Fruit fly (Drosophila melanogaster) whole organism, pupa: Measurements from ENCODE around the gene CG3534.

Source experiments
- CG10348 ChIP-seq: fragments of 200-800 bp; sonication (Bioruptor generic); IDR thresholded peaks from 2 replicates; pipeline ENCODE4 v1.3.6; 2022; ENCODE audit warnings: missing biosample characterization, missing genetic modification characterization
- CG12605 ChIP-seq: fragments of 200-800 bp; sonication (Bioruptor generic); IDR thresholded peaks from 2 replicates; pipeline ENCODE4 v1.3.6; 2022; ENCODE audit warnings: missing biosample characterization, missing genetic modification characterization
- CG13204 ChIP-seq: fragments of 200-800 bp; sonication (Bioruptor generic); optimal IDR thresholded peaks from 2 replicates; lab custom pipeline; 2018; ENCODE audit warnings: missing biosample characterization, mild to moderate bottlenecking, missing genetic modification characterization, moderate library complexity
- CG14655 ChIP-seq: fragments of 200-800 bp; sonication (Bioruptor generic); optimal IDR thresholded peaks from 3 replicates; lab custom pipeline; 2017; ENCODE audit warnings: mild to moderate bottlenecking, missing biosample characterization, missing genetic modification reagents, missing genetic modification characterization
- CG15710 ChIP-seq: fragments of 200-800 bp; sonication (Bioruptor generic); optimal IDR thresholded peaks from 2 replicates; lab custom pipeline; 2018; ENCODE audit warnings: missing biosample characterization, mild to moderate bottlenecking, missing genetic modification characterization, moderate library complexity
- CG17806 ChIP-seq: fragments of 200-800 bp; sonication (Bioruptor generic); optimal IDR thresholded peaks from 2 replicates; lab custom pipeline; 2018; ENCODE audit warnings: missing biosample characterization, mild to moderate bottlenecking, missing genetic modification characterization, moderate library complexity
- CG32121 ChIP-seq: fragments of 200-800 bp; sonication (Bioruptor generic); IDR thresholded peaks from 2 replicates; pipeline ENCODE4 v1.3.6; 2022; ENCODE audit warnings: missing biosample characterization, missing genetic modification characterization
- CG34367 ChIP-seq: fragments of 200-800 bp; sonication (Bioruptor generic); optimal IDR thresholded peaks from 2 replicates; lab custom pipeline; 2018; ENCODE audit warnings: missing biosample characterization, mild to moderate bottlenecking, missing genetic modification characterization
- CG4496 ChIP-seq: fragments of 200-800 bp; sonication (Bioruptor generic); IDR thresholded peaks from 3 replicates; pipeline ENCODE4 v1.3.6; 2022; ENCODE audit warnings: missing biosample characterization, missing genetic modification characterization
- CG8159 ChIP-seq: fragments of 200-800 bp; sonication (Bioruptor generic); optimal IDR thresholded peaks from 3 replicates; lab custom pipeline; 2018; ENCODE audit warnings: missing biosample characterization, mild to moderate bottlenecking, missing genetic modification characterization, moderate library complexity
- CG8301 ChIP-seq: fragments of 200-800 bp; sonication (Bioruptor generic); optimal IDR thresholded peaks from 2 replicates; lab custom pipeline; 2018; ENCODE audit warnings: missing biosample characterization, mild to moderate bottlenecking, missing genetic modification characterization
- CG9948 ChIP-seq: fragments of 200-800 bp; sonication (Bioruptor generic); optimal IDR thresholded peaks from 2 replicates; lab custom pipeline; 2018; ENCODE audit warnings: missing biosample characterization, mild to moderate bottlenecking, missing genetic modification characterization, moderate library complexity
- D1 ChIP-seq: fragments of 200-800 bp; sonication (Bioruptor generic); optimal IDR thresholded peaks from 2 replicates; lab custom pipeline; 2018; ENCODE audit warnings: missing biosample characterization, mild to moderate bottlenecking, missing genetic modification characterization, moderate library complexity
- EcR ChIP-seq: fragments of 200-800 bp; sonication (Bioruptor generic); optimal IDR thresholded peaks from 3 replicates; lab custom pipeline; 2019; ENCODE audit warnings: missing biosample characterization, missing genetic modification characterization, mild to moderate bottlenecking, moderate library complexity, missing genetic modification reagents
- Ets98B ChIP-seq: fragments of 200-800 bp; sonication (Bioruptor generic); IDR thresholded peaks from 2 replicates; pipeline ENCODE4 v1.3.6; 2022; ENCODE audit warnings: missing biosample characterization, missing genetic modification characterization
- Pif1A ChIP-seq: fragments of 200-800 bp; sonication (Bioruptor generic); optimal IDR thresholded peaks from 3 replicates; lab custom pipeline; 2016; ENCODE audit warnings: missing biosample characterization, missing genetic modification characterization
- Pif1B ChIP-seq: fragments of 200-800 bp; sonication (Bioruptor generic); optimal IDR thresholded peaks from 3 replicates; lab custom pipeline; 2016; ENCODE audit warnings: missing biosample characterization, missing genetic modification characterization
- Snoo ChIP-seq: fragments of 200-800 bp; sonication (Bioruptor generic); optimal IDR thresholded peaks from 3 replicates; lab custom pipeline; 2017; ENCODE audit warnings: missing biosample characterization, mild to moderate bottlenecking, missing genetic modification characterization, inconsistent platforms
- fd96Ca ChIP-seq: fragments of 200-800 bp; sonication (Bioruptor generic); IDR thresholded peaks from 3 replicates; pipeline ENCODE4 v1.3.6; 2022; ENCODE audit warnings: missing biosample characterization, missing genetic modification characterization
- gl ChIP-seq: fragments of 200-800 bp; sonication (Bioruptor generic); optimal IDR thresholded peaks from 2 replicates; lab custom pipeline; 2018; ENCODE audit warnings: missing biosample characterization, mild to moderate bottlenecking, missing genetic modification characterization
- rn ChIP-seq: fragments of 200-800 bp; sonication (Bioruptor generic); IDR thresholded peaks from 2 replicates; pipeline ENCODE4 v1.3.6; 2022; ENCODE audit warnings: missing biosample characterization, missing genetic modification characterization

The CG3534 gene

DNA sequence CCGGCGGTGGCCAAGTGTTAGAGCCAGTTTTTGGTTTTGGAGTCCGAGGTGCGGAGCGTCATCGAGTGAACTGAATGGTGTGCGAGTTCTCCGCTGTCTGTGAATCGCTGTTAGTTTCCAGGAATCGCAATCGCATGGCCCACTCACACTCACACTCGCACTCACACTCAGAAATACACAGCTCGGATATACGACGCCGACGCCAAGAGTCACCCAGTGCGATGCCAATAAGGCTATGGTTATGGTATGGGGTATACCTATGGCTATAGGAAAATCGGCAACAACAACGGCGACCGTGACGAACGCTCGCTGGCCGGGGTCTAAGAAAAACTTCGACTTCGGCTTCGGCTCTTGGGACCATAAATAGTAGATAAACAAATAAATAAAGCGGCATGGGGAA is 24.1 kb upstream of the CG3534 start, which contains the start of gene Abd-B:
Gene Abd-B (minus strand): TSS at position 101 of the 400 bp plus-strand sequence.
- TF ChIP-seq D1 = no peak
- TF ChIP-seq CG10348 (GFP tag; lab: Robert Waterston, UW) = no peak
- TF ChIP-seq CG12605 (GFP tag; lab: Robert Waterston, UW) = no peak
- TF ChIP-seq Pif1B = no peak
- TF ChIP-seq Pif1A = no peak
- TF ChIP-seq fd96Ca (GFP tag; lab: Robert Waterston, UW) = no peak
- TF ChIP-seq, all 21 proteins: peak for 0

DNA sequence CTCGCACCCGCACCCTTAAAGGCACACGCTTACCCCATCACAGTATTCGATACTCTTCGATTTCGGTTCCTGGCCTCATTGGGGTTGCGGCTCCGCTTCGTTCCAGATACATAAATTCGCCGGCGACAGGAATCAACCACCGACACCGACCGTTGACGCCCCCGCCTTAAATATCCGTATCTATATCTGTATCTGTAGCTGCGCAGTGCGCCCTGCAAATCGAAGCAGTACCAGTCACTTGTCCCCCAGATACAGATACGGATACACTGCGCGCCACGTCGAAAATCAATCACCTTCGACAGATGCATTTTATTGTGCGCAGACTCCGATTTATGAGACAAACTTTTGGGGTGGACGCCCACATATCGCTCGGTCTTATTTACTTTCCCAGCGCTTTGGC is 23.7 kb upstream of the CG3534 start:
- TF ChIP-seq CG15710 (no peak), Pif1A (no peak), CG14655 (no peak), gl (tag; lab: Kevin White, UChicago) (no peak), CG8301 (tag; lab: Kevin White, UChicago) (no peak), CG10348 (GFP tag; lab: Robert Waterston, UW) (no peak), CG17806 (tag; lab: Kevin White, UChicago) (no peak), EcR (GFP tag; lab: Kevin White, UChicago) (no peak), CG8159 (tag; lab: Kevin White, UChicago) (no peak), Snoo (tag; lab: Kevin White, UChicago) (no peak), CG34367 (tag; lab: Kevin White, UChicago) (no peak), Ets98B (GFP tag; lab: Robert Waterston, UW) (no peak), Pif1B (no peak), CG12605 (GFP tag; lab: Robert Waterston, UW) (no peak), CG9948 (tag; lab: Kevin White, UChicago) (no peak), CG32121 (GFP tag; lab: Robert Waterston, UW) (no peak), CG13204 (GFP tag; lab: Kevin White, UChicago) (no peak), fd96Ca (GFP tag; lab: Robert Waterston, UW) (no peak)

DNA sequence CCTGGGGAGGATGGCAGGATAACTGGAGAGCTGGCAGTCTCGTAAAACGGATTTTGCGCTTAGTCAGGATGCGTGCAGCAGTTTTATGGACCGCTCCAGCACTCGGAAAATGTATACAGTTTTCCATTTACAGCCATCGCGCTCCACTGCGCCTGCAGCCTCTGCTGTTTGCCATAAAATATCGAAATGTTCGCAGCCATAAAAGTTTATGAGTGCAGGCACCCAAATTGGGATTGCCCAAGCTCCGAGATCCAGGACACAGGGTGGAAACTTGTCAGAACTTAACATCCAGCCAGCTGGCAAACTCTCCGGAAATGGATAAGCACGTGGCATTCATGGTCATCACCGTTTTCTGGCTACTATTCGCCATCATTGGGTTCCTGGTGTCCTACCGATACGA is 21.3 kb upstream of the CG3534 start, which contains the start of gene VhaM9.7-d:
Gene VhaM9.7-d (plus strand): TSS at position 301 of the 400 bp plus-strand sequence.
- TF ChIP-seq rn = no peak
- no peak for TF ChIP-seq Pif1B
- no peak for TF ChIP-seq fd96Ca (GFP tag; lab: Robert Waterston, UW)
- no peak for TF ChIP-seq CG8159 (tag; lab: Kevin White, UChicago)
- TF ChIP-seq gl (tag; lab: Kevin White, UChicago) = no peak
- TF ChIP-seq CG15710 = no peak
- no peak for TF ChIP-seq CG12605 (GFP tag; lab: Robert Waterston, UW)
- no peak for TF ChIP-seq CG4496
- TF ChIP-seq CG17806 (tag; lab: Kevin White, UChicago) = no peak

DNA sequence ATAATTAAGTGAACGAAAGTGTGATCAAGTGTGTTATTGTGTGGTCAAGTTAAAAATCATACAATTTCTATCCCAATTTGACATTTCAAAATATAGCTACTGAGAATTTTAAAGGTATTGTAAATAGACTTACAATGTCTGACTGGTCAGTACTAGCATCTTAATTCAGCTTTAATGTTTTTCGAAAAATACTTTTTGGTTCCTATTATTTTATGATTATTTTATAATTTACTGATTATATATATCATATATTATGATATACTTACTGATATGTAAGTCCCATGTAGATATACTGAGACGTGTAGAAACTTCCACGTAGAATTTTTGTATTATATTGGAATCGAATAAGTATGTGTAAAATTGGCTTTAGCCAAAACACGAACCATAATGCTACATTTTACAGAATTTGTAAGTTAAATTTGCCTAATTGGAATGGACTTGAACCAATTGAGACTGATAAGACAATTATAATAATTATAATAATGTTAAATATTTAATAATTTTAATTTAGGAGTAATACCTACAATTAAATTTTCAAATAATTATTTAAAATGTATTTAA is 18.4 kb upstream of the CG3534 start, which contains the start of gene Actn3:
Gene Actn3 (minus strand): TSS at position 51 of the 561 bp plus-strand sequence.
- TF ChIP-seq D1 (peak; percentile 82), CG4496 (no peak)

DNA sequence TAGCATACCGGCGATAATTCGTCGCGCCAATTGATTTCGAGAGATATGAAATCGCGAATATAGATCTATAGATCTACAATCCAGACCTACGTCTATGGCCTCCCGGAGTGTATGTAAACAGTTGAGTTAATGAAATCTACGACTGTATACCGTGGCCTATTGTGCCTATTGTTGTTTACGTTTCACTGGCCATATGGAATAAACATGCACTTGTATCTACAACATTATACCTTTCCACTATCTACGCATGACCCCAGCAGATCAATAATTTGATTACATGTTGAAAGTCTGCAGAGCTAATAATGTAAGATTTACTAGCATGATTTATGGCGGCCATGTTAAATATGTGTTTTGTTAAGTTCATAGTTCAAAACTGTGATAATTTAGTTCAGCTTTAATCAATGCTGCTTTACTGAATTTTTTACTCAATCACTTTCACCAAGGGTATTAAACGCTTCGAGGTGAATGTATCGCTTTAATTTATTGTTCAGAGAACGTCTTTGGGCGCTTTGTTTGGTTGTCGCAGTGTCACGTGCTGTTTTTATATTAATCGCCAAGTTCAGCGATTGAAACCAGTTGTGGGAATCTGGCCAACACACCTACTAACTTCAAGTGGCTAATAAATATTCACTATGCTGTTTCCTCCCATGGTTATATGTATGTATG is 15.2 kb upstream of the CG3534 start:
- TF ChIP-seq Ets98B (GFP tag; lab: Robert Waterston, UW) = no peak
- no peak for TF ChIP-seq CG32121 (GFP tag; lab: Robert Waterston, UW)
- TF ChIP-seq Pif1A = no peak

DNA sequence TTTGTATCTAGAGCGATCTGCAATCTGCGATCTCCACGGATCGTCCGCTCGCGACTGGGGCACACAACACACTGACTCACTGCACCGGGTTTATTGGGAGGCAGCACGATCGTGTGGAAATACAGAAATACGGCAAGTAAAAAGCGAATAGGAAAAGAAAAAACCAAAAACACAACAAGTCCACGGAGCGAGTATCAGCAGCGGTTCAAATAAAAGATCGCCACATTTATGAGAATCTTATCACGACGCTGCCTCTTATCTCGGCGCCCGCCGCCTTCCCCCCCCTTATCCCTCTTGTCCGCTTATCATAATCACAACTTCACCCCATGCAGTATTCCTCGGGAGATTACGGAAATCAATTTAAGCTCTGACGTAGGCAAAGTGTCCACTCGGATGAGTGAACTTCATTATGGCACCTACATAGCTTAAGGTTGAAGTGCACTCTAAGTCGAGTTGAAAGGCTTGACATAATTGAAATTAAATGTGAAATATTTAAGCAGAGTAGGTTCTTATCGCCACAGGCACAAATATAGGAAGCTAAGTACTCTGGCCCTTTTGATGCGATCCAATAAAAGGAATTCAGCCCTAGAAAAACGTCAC is 14.0 kb upstream of the CG3534 start, which contains the start of gene AhcyL2:
Gene AhcyL2 (minus strand): TSS at position 51 of the 600 bp plus-strand sequence.
- peak; percentile 71 for TF ChIP-seq EcR (GFP tag; lab: Kevin White, UChicago)
- TF ChIP-seq CG8301 (tag; lab: Kevin White, UChicago) = no peak
- TF ChIP-seq Pif1B = no peak

DNA sequence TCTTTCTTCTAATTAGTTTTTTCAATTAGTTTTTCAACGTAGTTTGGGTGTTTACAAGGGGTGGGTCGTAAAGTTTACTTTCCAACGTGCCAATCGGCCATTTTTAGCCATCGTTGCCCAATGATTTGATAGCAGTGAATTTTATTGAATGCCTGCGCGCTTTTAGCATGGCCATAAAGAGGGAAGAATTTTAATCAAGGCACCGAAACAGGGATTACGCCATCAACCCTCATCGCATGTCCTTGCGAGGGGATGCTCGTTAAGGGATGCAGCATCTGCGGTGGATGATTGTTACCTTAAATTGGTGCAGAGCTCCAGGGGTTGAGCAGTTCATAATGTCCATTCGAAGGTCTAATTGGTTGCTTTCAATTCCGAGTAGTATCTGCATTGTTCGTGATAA is 13.2 kb upstream of the CG3534 start:
- TF ChIP-seq Snoo (tag; lab: Kevin White, UChicago) = no peak
- no peak for TF ChIP-seq Pif1B

DNA sequence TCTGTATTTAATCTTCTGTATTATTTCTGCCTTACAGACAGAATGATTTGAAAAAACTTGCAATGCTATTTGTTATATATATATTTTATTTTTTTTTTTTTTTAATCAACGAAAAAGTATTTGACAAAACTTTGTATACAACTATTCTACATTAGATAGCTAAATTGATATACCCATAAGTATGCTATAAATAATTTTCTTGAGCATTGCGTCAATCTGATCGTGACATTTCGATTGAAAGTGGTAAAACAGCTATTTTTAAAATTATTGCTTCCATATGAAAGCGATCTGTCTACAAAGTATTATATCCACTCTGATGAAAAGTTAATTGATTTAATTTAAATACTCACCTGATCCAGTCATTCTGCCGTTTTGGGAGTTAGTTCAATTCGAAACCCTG is 12.0 kb upstream of the CG3534 start:
- TF ChIP-seq CG10348 (GFP tag; lab: Robert Waterston, UW) (no peak), CG34367 (tag; lab: Kevin White, UChicago) (no peak)
- TF ChIP-seq, all 21 proteins: peak for 0
